Worm (Caenorhabditis elegans) whole organism, L3 larva: ENCODE results near the gene Y46G5A.29.

Experiments used
- R02D3.7 ChIP-seq: fragments of 150-350 bp; optimal IDR thresholded peaks from 2 replicates; lab custom pipeline; 2014; ENCODE audit warnings: missing biosample characterization, missing genetic modification characterization
- ZK546.5 ChIP-seq: sonication (generic microtip); optimal IDR thresholded peaks from 2 replicates; lab custom pipeline; 2017; ENCODE audit warnings: missing biosample characterization, missing genetic modification characterization
- aly-2 ChIP-seq: fragments of 150-350 bp; optimal IDR thresholded peaks from 2 replicates; lab custom pipeline; 2014; ENCODE audit warnings: missing biosample characterization, missing genetic modification characterization
- ama-1 ChIP-seq: fragments of 150-350 bp; optimal IDR thresholded peaks from 2 replicates; lab custom pipeline; 2018
- ceh-16 ChIP-seq: sonication (generic microtip); optimal IDR thresholded peaks from 2 replicates; lab custom pipeline; 2017; ENCODE audit warnings: missing biosample characterization, missing genetic modification characterization
- ceh-28 ChIP-seq: fragments of 150-350 bp; optimal IDR thresholded peaks from 2 replicates; lab custom pipeline; 2014; ENCODE audit warnings: missing biosample characterization, missing genetic modification reagents, missing genetic modification characterization
- ceh-82 ChIP-seq: fragments of 150-350 bp; optimal IDR thresholded peaks from 2 replicates; lab custom pipeline; 2014; ENCODE audit warnings: missing biosample characterization, missing genetic modification characterization
- ceh-9 ChIP-seq: sonication (generic microtip); optimal IDR thresholded peaks from 2 replicates; lab custom pipeline; 2018; ENCODE audit warnings: missing biosample characterization, missing genetic modification characterization
- elt-1 ChIP-seq: fragments of 150-350 bp; optimal IDR thresholded peaks from 2 replicates; lab custom pipeline; 2014; ENCODE audit warnings: missing biosample characterization, missing genetic modification characterization
- elt-2 ChIP-seq: sonication (generic microtip); optimal IDR thresholded peaks from 2 replicates; lab custom pipeline; 2016; ENCODE audit warnings: missing genetic modification reagents, mild to moderate bottlenecking, missing genetic modification characterization, missing compliant biosample characterization
- elt-3 ChIP-seq, 3 experiments: fragments of 150-350 bp in 1 of 3; sonication (generic microtip) in 2 of 3; optimal IDR thresholded peaks; 2 replicates in 2 of 3; 4 replicates in 1 of 3; lab custom pipeline; 2014 to 2017; ENCODE audit warnings: missing biosample characterization in 3 of 3, missing genetic modification characterization in 3 of 3
- eor-1 ChIP-seq, 2 experiments: fragments of 150-350 bp; optimal IDR thresholded peaks; 2 replicates each; lab custom pipeline; 2014 to 2018; ENCODE audit warnings: missing biosample characterization in 2 of 2, missing genetic modification characterization in 2 of 2
- fkh-10 ChIP-seq: sonication (generic microtip); optimal IDR thresholded peaks from 2 replicates; lab custom pipeline; 2017; ENCODE audit warnings: missing biosample characterization, missing genetic modification reagents, missing genetic modification characterization
- fkh-2 ChIP-seq: fragments of 150-350 bp; optimal IDR thresholded peaks from 2 replicates; lab custom pipeline; 2014; ENCODE audit warnings: missing biosample characterization, missing genetic modification reagents, missing genetic modification characterization
- fos-1 ChIP-seq: fragments of 150-350 bp; optimal IDR thresholded peaks from 2 replicates; lab custom pipeline; 2014; ENCODE audit warnings: missing biosample characterization, missing genetic modification characterization
- jun-1 ChIP-seq: fragments of 150-350 bp; optimal IDR thresholded peaks from 2 replicates; lab custom pipeline; 2014; ENCODE audit warnings: missing biosample characterization, missing genetic modification reagents, missing genetic modification characterization
- lsy-12 ChIP-seq: sonication (generic microtip); optimal IDR thresholded peaks from 2 replicates; lab custom pipeline; 2016; ENCODE audit warnings: mild to moderate bottlenecking, missing genetic modification characterization, missing compliant biosample characterization
- mdl-1 ChIP-seq: fragments of 150-350 bp; optimal IDR thresholded peaks from 2 replicates; lab custom pipeline; 2014; ENCODE audit warnings: missing biosample characterization, missing genetic modification characterization
- mml-1 ChIP-seq: fragments of 150-350 bp; sonication (generic microtip); optimal IDR thresholded peaks from 3 replicates; lab custom pipeline; 2014; ENCODE audit warnings: missing biosample characterization, missing genetic modification characterization
- nfya-1 ChIP-seq: sonication (generic microtip); optimal IDR thresholded peaks from 2 replicates; lab custom pipeline; 2017; ENCODE audit warnings: missing genetic modification characterization, mild to moderate bottlenecking, missing compliant biosample characterization, antibody characterized with exemption, moderate library complexity; ENCODE audit not compliant: insufficient read depth
- nhr-11 ChIP-seq: fragments of 150-350 bp; optimal IDR thresholded peaks from 2 replicates; lab custom pipeline; 2014; ENCODE audit warnings: missing biosample characterization, missing genetic modification characterization
- nhr-12 ChIP-seq: fragments of 150-350 bp; optimal IDR thresholded peaks from 2 replicates; lab custom pipeline; 2014; ENCODE audit warnings: missing biosample characterization, missing genetic modification characterization
- nhr-237 ChIP-seq: fragments of 150-350 bp; optimal IDR thresholded peaks from 2 replicates; lab custom pipeline; 2014; ENCODE audit warnings: missing biosample characterization, missing genetic modification characterization
- nhr-28 ChIP-seq: fragments of 150-350 bp; optimal IDR thresholded peaks from 2 replicates; lab custom pipeline; 2014; ENCODE audit warnings: missing biosample characterization, missing genetic modification characterization
- nhr-43 ChIP-seq: sonication (generic microtip); optimal IDR thresholded peaks from 2 replicates; lab custom pipeline; 2016; ENCODE audit warnings: mild to moderate bottlenecking, missing genetic modification characterization, missing compliant biosample characterization; ENCODE audit not compliant: poor library complexity, severe bottlenecking
- nhr-67 ChIP-seq: fragments of 150-350 bp; optimal IDR thresholded peaks from 2 replicates; lab custom pipeline; 2014; ENCODE audit warnings: missing biosample characterization, missing genetic modification characterization
- nhr-76 ChIP-seq: fragments of 150-350 bp; sonication (generic microtip); optimal IDR thresholded peaks from 5 replicates; lab custom pipeline; 2014; ENCODE audit warnings: missing biosample characterization, missing genetic modification characterization
- nhr-77 ChIP-seq: fragments of 150-350 bp; optimal IDR thresholded peaks from 2 replicates; lab custom pipeline; 2014; ENCODE audit warnings: missing biosample characterization, missing genetic modification characterization
- pha-4 ChIP-seq: fragments of 150-350 bp; optimal IDR thresholded peaks from 2 replicates; lab custom pipeline; 2014; ENCODE audit warnings: missing biosample characterization, missing genetic modification reagents, missing genetic modification characterization
- pqm-1 ChIP-seq: fragments of 150-350 bp; optimal IDR thresholded peaks from 2 replicates; lab custom pipeline; 2017; ENCODE audit warnings: missing biosample characterization, missing genetic modification characterization, inconsistent platforms
- sea-2 ChIP-seq: fragments of 150-350 bp; sonication (generic microtip); optimal IDR thresholded peaks from 4 replicates; lab custom pipeline; 2014; ENCODE audit warnings: missing biosample characterization, missing genetic modification reagents, missing genetic modification characterization
- skn-1 ChIP-seq: fragments of 150-350 bp; optimal IDR thresholded peaks from 2 replicates; lab custom pipeline; 2014; ENCODE audit warnings: missing biosample characterization, missing genetic modification characterization
- tbx-2 ChIP-seq: sonication (generic microtip); optimal IDR thresholded peaks from 2 replicates; lab custom pipeline; 2016; ENCODE audit warnings: mild to moderate bottlenecking, missing genetic modification characterization, missing compliant biosample characterization
- unc-39 ChIP-seq: sonication (generic microtip); optimal IDR thresholded peaks from 4 replicates; lab custom pipeline; 2017; ENCODE audit warnings: missing biosample characterization, missing genetic modification characterization
- ztf-4 ChIP-seq: fragments of 150-350 bp; optimal IDR thresholded peaks from 2 replicates; lab custom pipeline; 2014; ENCODE audit warnings: missing biosample characterization, missing genetic modification characterization

Y46G5A.29 gene

ce11 chrII:12826752-12827151 lies 29.2 kb upstream of the Y46G5A.29 start, which contains the start of gene Y46G5A.38:
TSS of gene Y46G5A.38 (plus strand) at chrII:12827052.
- TF ChIP-seq aly-2 (tag; lab: Kevin White, UChicago) (no peak), elt-1 (tag; lab: Kevin White, UChicago) (no peak), fos-1 (tag; lab: Kevin White, UChicago) (no peak), nhr-76 (tag; lab: Kevin White, UChicago) (no peak), sea-2 (no peak), unc-39 (tag; lab: Kevin White, UChicago) (no peak), ztf-4 (tag; lab: Kevin White, UChicago) (no peak), ceh-28 (tag; lab: Kevin White, UChicago) (no peak), nhr-237 (tag; lab: Kevin White, UChicago) (no peak), mdl-1 (tag; lab: Kevin White, UChicago) (no peak)
- TF ChIP-seq, all 47 proteins: peak for 0

ce11 chrII:12828863-12829262 lies 27.1 kb upstream of the Y46G5A.29 start, which contains the start of gene Y46G5A.23:
TSS of gene Y46G5A.23 (minus strand) at chrII:12828963.
- TF ChIP-seq lsy-12 (tag; lab: Kevin White, UChicago) (no peak), elt-3 (tag; optimal IDR thresholded peaks at IDR 0.05; lab: Kevin White, UChicago) (no peak), ceh-16 (tag; lab: Kevin White, UChicago) (no peak), pha-4 (no peak), jun-1 (tag; lab: Kevin White, UChicago) (no peak), nhr-76 (tag; lab: Kevin White, UChicago) (no peak), ceh-9 (tag; lab: Kevin White, UChicago) (no peak), nhr-43 (tag; lab: Kevin White, UChicago) (no peak), elt-1 (tag; lab: Kevin White, UChicago) (no peak), tbx-2 (tag; lab: Kevin White, UChicago) (no peak), R02D3.7 (tag; lab: Kevin White, UChicago) (no peak), ztf-4 (tag; lab: Kevin White, UChicago) (no peak), mdl-1 (tag; lab: Kevin White, UChicago) (no peak)
- TF ChIP-seq, all 47 proteins: peak for 0

ce11 chrII:12830347-12830746 lies 25.7 kb upstream of the Y46G5A.29 start, which contains the start of gene bcmo-1:
TSS of gene bcmo-1 (plus strand) at chrII:12830676.
- TF ChIP-seq fkh-10 (no peak), ZK546.5 (no peak), nfya-1 (no peak), fkh-2 (no peak), unc-39 (tag; lab: Kevin White, UChicago) (no peak), ama-1 (lab: Kevin White, UChicago) (no peak), mdl-1 (tag; lab: Kevin White, UChicago) (no peak)

- TF ChIP-seq nhr-76 (tag; lab: Kevin White, UChicago) (no peak), pqm-1 (tag; lab: Kevin White, UChicago) (no peak), eor-1 (tag; optimal IDR thresholded peaks at IDR 0.05; lab: Kevin White, UChicago) (no peak), nhr-67 (tag; lab: Kevin White, UChicago) (no peak), tbx-2 (tag; lab: Kevin White, UChicago) (no peak), nhr-11 (tag; lab: Kevin White, UChicago) (no peak), skn-1 (tag; lab: Kevin White, UChicago) (no peak), nhr-77 (no peak), unc-39 (tag; lab: Kevin White, UChicago) (no peak), nhr-12 (tag; lab: Kevin White, UChicago) (no peak)
Measured at ce11 chrII:12840057-12840456, 15.9 kb upstream of the Y46G5A.29 start, which contains the start of gene lgc-35. TSS of gene lgc-35 (minus strand) at chrII:12840157.

ce11 chrII:12847736-12848135 lies 8.3 kb upstream of the Y46G5A.29 start, which contains the start of gene pes-10:
TSS of gene pes-10 (minus strand) at chrII:12847836.
- TF ChIP-seq sea-2 (no peak), mml-1 (tag; lab: Kevin White, UChicago) (no peak), lsy-12 (tag; lab: Kevin White, UChicago) (no peak), unc-39 (tag; lab: Kevin White, UChicago) (no peak), ztf-4 (tag; lab: Kevin White, UChicago) (no peak), pqm-1 (tag; lab: Kevin White, UChicago) (no peak), elt-2 (no peak), jun-1 (tag; lab: Kevin White, UChicago) (no peak), nhr-28 (tag; lab: Kevin White, UChicago) (no peak), ceh-82 (no peak), R02D3.7 (tag; lab: Kevin White, UChicago) (no peak), fos-1 (tag; lab: Kevin White, UChicago) (no peak)
